Fruit fly (Drosophila melanogaster) whole organism, embryonic: ENCODE data around the gene bor.

Experiments used
- CG13296 ChIP-seq: fragments of 200-800 bp; sonication (Bioruptor generic); optimal IDR thresholded peaks from 3 replicates; lab custom pipeline; 2018; ENCODE audit warnings: missing biosample characterization, mild to moderate bottlenecking, missing genetic modification characterization
- CG13424 ChIP-seq: fragments of 200-800 bp; sonication (Bioruptor generic); optimal IDR thresholded peaks from 2 replicates; lab custom pipeline; 2019; ENCODE audit warnings: missing biosample characterization, mild to moderate bottlenecking, missing genetic modification characterization, moderate library complexity

- no peak for TF ChIP-seq CG13296 (GFP tag; lab: Kevin White, UChicago)
- TF ChIP-seq CG13424 (tag; lab: Kevin White, UChicago), result no peak
Observed at dm6 chr3R:16227074-16227473, 36.8 kb downstream of the bor start.
